Worm (Caenorhabditis elegans) whole organism, L3 larva: Measurements from ENCODE around the gene C54D1.7.

Experiments used
- nhr-12 ChIP-seq: fragments of 150-350 bp; optimal IDR thresholded peaks from 2 replicates; lab custom pipeline; 2014; ENCODE audit warnings: missing biosample characterization, missing genetic modification characterization
- ztf-11 ChIP-seq: fragments of 150-350 bp; optimal IDR thresholded peaks from 2 replicates; lab custom pipeline; 2014; ENCODE audit warnings: missing biosample characterization, missing genetic modification characterization

- no peak for TF ChIP-seq nhr-12
- no peak for TF ChIP-seq ztf-11 (tag; lab: Kevin White, UChicago)
These were observed 16.2 kb downstream of the C54D1.7 start, which contains the start of gene clec-86 for ce11 chrX:7139614-7140013.
